Worm (Caenorhabditis elegans) whole organism, L3 larva: ENCODE data around the gene lin-56.

Source experiments
- egl-27 ChIP-seq: sonication (generic microtip); optimal IDR thresholded peaks from 4 replicates; lab custom pipeline; 2017; ENCODE audit warnings: missing biosample characterization, missing genetic modification reagents, missing genetic modification characterization
- elt-2 ChIP-seq: sonication (generic microtip); optimal IDR thresholded peaks from 2 replicates; lab custom pipeline; 2016; ENCODE audit warnings: missing genetic modification reagents, mild to moderate bottlenecking, missing genetic modification characterization, missing compliant biosample characterization
- elt-3 ChIP-seq, 3 experiments: fragments of 150-350 bp in 1 of 3; sonication (generic microtip) in 2 of 3; optimal IDR thresholded peaks; 2 replicates in 2 of 3; 4 replicates in 1 of 3; lab custom pipeline; 2014 to 2017; ENCODE audit warnings: missing biosample characterization in 3 of 3, missing genetic modification characterization in 3 of 3
- jun-1 ChIP-seq: fragments of 150-350 bp; optimal IDR thresholded peaks from 2 replicates; lab custom pipeline; 2014; ENCODE audit warnings: missing biosample characterization, missing genetic modification reagents, missing genetic modification characterization
- lin-15B ChIP-seq: fragments of 150-350 bp; optimal IDR thresholded peaks from 2 replicates; lab custom pipeline; 2014; ENCODE audit warnings: missing biosample characterization, missing genetic modification characterization
- nhr-11 ChIP-seq: fragments of 150-350 bp; optimal IDR thresholded peaks from 2 replicates; lab custom pipeline; 2014; ENCODE audit warnings: missing biosample characterization, missing genetic modification characterization
- pha-4 ChIP-seq: fragments of 150-350 bp; optimal IDR thresholded peaks from 2 replicates; lab custom pipeline; 2014; ENCODE audit warnings: missing biosample characterization, missing genetic modification reagents, missing genetic modification characterization
- pqm-1 ChIP-seq: fragments of 150-350 bp; optimal IDR thresholded peaks from 2 replicates; lab custom pipeline; 2017; ENCODE audit warnings: missing biosample characterization, missing genetic modification characterization, inconsistent platforms
- skn-1 ChIP-seq: fragments of 150-350 bp; optimal IDR thresholded peaks from 2 replicates; lab custom pipeline; 2014; ENCODE audit warnings: missing biosample characterization, missing genetic modification characterization

ce11 chrII:10495912-10496311, 46.1 kb downstream of the lin-56 start, which contains the start of gene ZK666.12:
- TF ChIP-seq pqm-1 (tag; lab: Kevin White, UChicago) (no peak), elt-2 (no peak), elt-3 (tag; optimal IDR thresholded peaks at IDR 0.05; lab: Kevin White, UChicago) (no peak), nhr-11 (tag; lab: Kevin White, UChicago) (no peak), pha-4 (no peak), skn-1 (no peak), lin-15B (tag; lab: Kevin White, UChicago) (no peak), jun-1 (tag; lab: Kevin White, UChicago) (no peak), egl-27 (no peak)
